Fruit fly (Drosophila melanogaster): Measurements from ENCODE around the gene CAH5.

The CAH5 gene

dm6 chr3R:31308855-31309646 lies 46.7 kb downstream of the CAH5 start (continued):
- TF ChIP-seq D (optimal IDR thresholded peaks at IDR 0.05), result no peak
- TF ChIP-seq D (GFP tag; optimal IDR thresholded peaks at IDR 0.05), result peak; percentile 64
- peak; percentile 10 for TF ChIP-seq CG18476 (GFP tag; optimal IDR thresholded peaks at IDR 0.05)
- TF ChIP-seq pros (GFP tag; optimal IDR thresholded peaks at IDR 0.05), result no peak
- TF ChIP-seq Taf1 (GFP tag; IDR thresholded peaks at IDR 0.05), result no peak
- TF ChIP-seq h (optimal IDR thresholded peaks at IDR 0.05), result no peak
- TF ChIP-seq E2f1 (GFP tag; IDR thresholded peaks at IDR 0.05), result no peak
- no peak for TF ChIP-seq CG6683 (GFP tag; optimal IDR thresholded peaks at IDR 0.05)
- TF ChIP-seq dmrt99B (tag; optimal IDR thresholded peaks at IDR 0.05), result peak; percentile 54
- no peak for TF ChIP-seq hkb (optimal IDR thresholded peaks at IDR 0.05)
- TF ChIP-seq hkb (GFP tag; IDR thresholded peaks at IDR 0.05), result 0 out of 2 replicates have a peak, but pooled peaks have one; percentile 15
- TF ChIP-seq Dad (GFP tag; optimal IDR thresholded peaks at IDR 0.05), result no peak
- peak; percentile 57 for TF ChIP-seq vvl (GFP tag; IDR thresholded peaks at IDR 0.05)
- TF ChIP-seq CG32772 (GFP tag; IDR thresholded peaks at IDR 0.05), result no peak
- TF ChIP-seq CG12769 (tag; optimal IDR thresholded peaks at IDR 0.05), result peak; percentile 5
- peak; percentile 57; the same call in 2 of the 3 replicates for TF ChIP-seq zfh1 (GFP tag; IDR thresholded peaks at IDR 0.05)
- peak; percentile 67 for TF ChIP-seq CG15696 (tag; optimal IDR thresholded peaks at IDR 0.05)
- peak; percentile 38 for TF ChIP-seq CoRest (tag; optimal IDR thresholded peaks at IDR 0.05)
- TF ChIP-seq tap (tag; optimal IDR thresholded peaks at IDR 0.05), result peak; percentile 35
- peak; percentile 45; the same call in 1 of the 2 replicates for TF ChIP-seq CG4360 (GFP tag; IDR thresholded peaks at IDR 0.05)
- peak; percentile 48 for TF ChIP-seq gem (tag; optimal IDR thresholded peaks at IDR 0.05)
- TF ChIP-seq peb (GFP tag; IDR thresholded peaks at IDR 0.05), result no peak
- no peak for TF ChIP-seq H15 (GFP tag; IDR thresholded peaks at IDR 0.05)
- TF ChIP-seq ara (GFP tag; IDR thresholded peaks at IDR 0.05), result peak; percentile 75
- no peak for TF ChIP-seq D19A (tag; optimal IDR thresholded peaks at IDR 0.05)
- TF ChIP-seq CG3838 (GFP tag; optimal IDR thresholded peaks at IDR 0.05), result no peak
- no peak for TF ChIP-seq CG10543 (GFP tag; optimal IDR thresholded peaks at IDR 0.05)
- TF ChIP-seq CG8388 (GFP tag; optimal IDR thresholded peaks at IDR 0.05), result peak; percentile 22
- no peak for TF ChIP-seq CG1602 (GFP tag; optimal IDR thresholded peaks at IDR 0.05)
- no peak for TF ChIP-seq BEAF-32 (GFP tag; optimal IDR thresholded peaks at IDR 0.05)
- peak; percentile 72 for TF ChIP-seq CG33557 (GFP tag; optimal IDR thresholded peaks at IDR 0.05)
- peak; percentile 89 for TF ChIP-seq oc (tag; optimal IDR thresholded peaks at IDR 0.05)
- TF ChIP-seq HLH3B (GFP tag; IDR thresholded peaks at IDR 0.05), result peak; percentile 38; the same call in 1 of the 2 replicates
- TF ChIP-seq ken (GFP tag; IDR thresholded peaks at IDR 0.05), result 0 out of 3 replicates have a peak, but pooled peaks have one; percentile 46
- no peak for TF ChIP-seq Chrac-16 (GFP tag; optimal IDR thresholded peaks at IDR 0.05)
- no peak for TF ChIP-seq fd3F (GFP tag; optimal IDR thresholded peaks at IDR 0.05)
- TF ChIP-seq CG14667 (GFP tag; IDR thresholded peaks at IDR 0.05), result no peak
- peak; percentile 10 for TF ChIP-seq CG2116 (GFP tag; optimal IDR thresholded peaks at IDR 0.05)
- TF ChIP-seq pzg (GFP tag; optimal IDR thresholded peaks at IDR 0.05), result no peak
- peak; percentile 4 for TF ChIP-seq Med (GFP tag)
- peak; percentile 75 for TF ChIP-seq Asciz (GFP tag; optimal IDR thresholded peaks at IDR 0.05)
- peak; percentile 21 for TF ChIP-seq CG8924 (tag; optimal IDR thresholded peaks at IDR 0.05)
- peak; percentile 71 for TF ChIP-seq Vsx1 (GFP tag; optimal IDR thresholded peaks at IDR 0.05)
- TF ChIP-seq wor (GFP tag; IDR thresholded peaks at IDR 0.05), result no peak
- no peak for TF ChIP-seq bigmax (GFP tag; optimal IDR thresholded peaks at IDR 0.05)
- TF ChIP-seq lbe (GFP tag; optimal IDR thresholded peaks at IDR 0.05), result peak; percentile 23
- no peak for TF ChIP-seq stc (GFP tag; IDR thresholded peaks at IDR 0.05)
- peak; percentile 74 for TF ChIP-seq dmrt11E (tag; optimal IDR thresholded peaks at IDR 0.05)
- peak; percentile 85 for TF ChIP-seq kni (GFP tag; optimal IDR thresholded peaks at IDR 0.05)
- peak; percentile 8 for TF ChIP-seq salm (tag; optimal IDR thresholded peaks at IDR 0.05)
